Worm (Caenorhabditis elegans) whole organism, L3 larva: Measurements from ENCODE around the gene str-37.
A peak's percentile ranks its signal among the peaks of the same experiment; 100 is the strongest.

Source experiments
- R02D3.7 ChIP-seq: fragments of 150-350 bp; optimal IDR thresholded peaks from 2 replicates; lab custom pipeline; 2014; ENCODE audit warnings: missing biosample characterization, missing genetic modification characterization
- aly-2 ChIP-seq: fragments of 150-350 bp; optimal IDR thresholded peaks from 2 replicates; lab custom pipeline; 2014; ENCODE audit warnings: missing biosample characterization, missing genetic modification characterization
- ama-1 ChIP-seq: fragments of 150-350 bp; optimal IDR thresholded peaks from 2 replicates; lab custom pipeline; 2018
- ceh-16 ChIP-seq: sonication (generic microtip); optimal IDR thresholded peaks from 2 replicates; lab custom pipeline; 2017; ENCODE audit warnings: missing biosample characterization, missing genetic modification characterization
- ceh-28 ChIP-seq: fragments of 150-350 bp; optimal IDR thresholded peaks from 2 replicates; lab custom pipeline; 2014; ENCODE audit warnings: missing biosample characterization, missing genetic modification reagents, missing genetic modification characterization
- ceh-9 ChIP-seq: sonication (generic microtip); optimal IDR thresholded peaks from 2 replicates; lab custom pipeline; 2018; ENCODE audit warnings: missing biosample characterization, missing genetic modification characterization
- daf-12 ChIP-seq: fragments of 150-350 bp; optimal IDR thresholded peaks from 2 replicates; lab custom pipeline; 2014; ENCODE audit warnings: missing biosample characterization, missing genetic modification reagents, missing genetic modification characterization
- egl-27 ChIP-seq: sonication (generic microtip); optimal IDR thresholded peaks from 4 replicates; lab custom pipeline; 2017; ENCODE audit warnings: missing biosample characterization, missing genetic modification reagents, missing genetic modification characterization
- egl-5 ChIP-seq: fragments of 150-350 bp; optimal IDR thresholded peaks from 2 replicates; lab custom pipeline; 2017; ENCODE audit warnings: missing biosample characterization, missing genetic modification reagents, missing genetic modification characterization, inconsistent platforms
- elt-1 ChIP-seq: fragments of 150-350 bp; optimal IDR thresholded peaks from 2 replicates; lab custom pipeline; 2014; ENCODE audit warnings: missing biosample characterization, missing genetic modification characterization
- elt-2 ChIP-seq: sonication (generic microtip); optimal IDR thresholded peaks from 2 replicates; lab custom pipeline; 2016; ENCODE audit warnings: missing genetic modification reagents, mild to moderate bottlenecking, missing genetic modification characterization, missing compliant biosample characterization
- elt-3 ChIP-seq, 3 experiments: fragments of 150-350 bp in 1 of 3; sonication (generic microtip) in 2 of 3; optimal IDR thresholded peaks; 2 replicates in 2 of 3; 4 replicates in 1 of 3; lab custom pipeline; 2014 to 2017; ENCODE audit warnings: missing biosample characterization in 3 of 3, missing genetic modification characterization in 3 of 3
- eor-1 ChIP-seq, 2 experiments: fragments of 150-350 bp; optimal IDR thresholded peaks; 2 replicates each; lab custom pipeline; 2014 to 2018; ENCODE audit warnings: missing biosample characterization in 2 of 2, missing genetic modification characterization in 2 of 2
- fkh-10 ChIP-seq: sonication (generic microtip); optimal IDR thresholded peaks from 2 replicates; lab custom pipeline; 2017; ENCODE audit warnings: missing biosample characterization, missing genetic modification reagents, missing genetic modification characterization
- fkh-2 ChIP-seq: fragments of 150-350 bp; optimal IDR thresholded peaks from 2 replicates; lab custom pipeline; 2014; ENCODE audit warnings: missing biosample characterization, missing genetic modification reagents, missing genetic modification characterization
- fos-1 ChIP-seq: fragments of 150-350 bp; optimal IDR thresholded peaks from 2 replicates; lab custom pipeline; 2014; ENCODE audit warnings: missing biosample characterization, missing genetic modification characterization
- jun-1 ChIP-seq: fragments of 150-350 bp; optimal IDR thresholded peaks from 2 replicates; lab custom pipeline; 2014; ENCODE audit warnings: missing biosample characterization, missing genetic modification reagents, missing genetic modification characterization
- lin-15B ChIP-seq: fragments of 150-350 bp; optimal IDR thresholded peaks from 2 replicates; lab custom pipeline; 2014; ENCODE audit warnings: missing biosample characterization, missing genetic modification characterization
- lin-39 ChIP-seq: fragments of 150-350 bp; optimal IDR thresholded peaks from 2 replicates; lab custom pipeline; 2018; ENCODE audit warnings: missing biosample characterization, missing genetic modification reagents, missing genetic modification characterization
- lsy-12 ChIP-seq: sonication (generic microtip); optimal IDR thresholded peaks from 2 replicates; lab custom pipeline; 2016; ENCODE audit warnings: mild to moderate bottlenecking, missing genetic modification characterization, missing compliant biosample characterization
- mdl-1 ChIP-seq: fragments of 150-350 bp; optimal IDR thresholded peaks from 2 replicates; lab custom pipeline; 2014; ENCODE audit warnings: missing biosample characterization, missing genetic modification characterization
- mml-1 ChIP-seq: fragments of 150-350 bp; sonication (generic microtip); optimal IDR thresholded peaks from 3 replicates; lab custom pipeline; 2014; ENCODE audit warnings: missing biosample characterization, missing genetic modification characterization
- nfya-1 ChIP-seq: sonication (generic microtip); optimal IDR thresholded peaks from 2 replicates; lab custom pipeline; 2017; ENCODE audit warnings: missing genetic modification characterization, mild to moderate bottlenecking, missing compliant biosample characterization, antibody characterized with exemption, moderate library complexity; ENCODE audit not compliant: insufficient read depth
- nhr-11 ChIP-seq: fragments of 150-350 bp; optimal IDR thresholded peaks from 2 replicates; lab custom pipeline; 2014; ENCODE audit warnings: missing biosample characterization, missing genetic modification characterization
- nhr-12 ChIP-seq: fragments of 150-350 bp; optimal IDR thresholded peaks from 2 replicates; lab custom pipeline; 2014; ENCODE audit warnings: missing biosample characterization, missing genetic modification characterization
- nhr-23 ChIP-seq: fragments of 150-350 bp; optimal IDR thresholded peaks from 2 replicates; lab custom pipeline; 2014; ENCODE audit warnings: missing biosample characterization, missing genetic modification reagents, missing genetic modification characterization
- nhr-237 ChIP-seq: fragments of 150-350 bp; optimal IDR thresholded peaks from 2 replicates; lab custom pipeline; 2014; ENCODE audit warnings: missing biosample characterization, missing genetic modification characterization
- nhr-25 ChIP-seq: sonication (generic microtip); optimal IDR thresholded peaks from 2 replicates; lab custom pipeline; 2017; ENCODE audit warnings: missing biosample characterization, missing genetic modification characterization
- nhr-43 ChIP-seq: sonication (generic microtip); optimal IDR thresholded peaks from 2 replicates; lab custom pipeline; 2016; ENCODE audit warnings: mild to moderate bottlenecking, missing genetic modification characterization, missing compliant biosample characterization; ENCODE audit not compliant: poor library complexity, severe bottlenecking
- nhr-67 ChIP-seq: fragments of 150-350 bp; optimal IDR thresholded peaks from 2 replicates; lab custom pipeline; 2014; ENCODE audit warnings: missing biosample characterization, missing genetic modification characterization
- nhr-76 ChIP-seq: fragments of 150-350 bp; sonication (generic microtip); optimal IDR thresholded peaks from 5 replicates; lab custom pipeline; 2014; ENCODE audit warnings: missing biosample characterization, missing genetic modification characterization
- nhr-77 ChIP-seq: fragments of 150-350 bp; optimal IDR thresholded peaks from 2 replicates; lab custom pipeline; 2014; ENCODE audit warnings: missing biosample characterization, missing genetic modification characterization
- pha-4 ChIP-seq: fragments of 150-350 bp; optimal IDR thresholded peaks from 2 replicates; lab custom pipeline; 2014; ENCODE audit warnings: missing biosample characterization, missing genetic modification reagents, missing genetic modification characterization
- pqm-1 ChIP-seq: fragments of 150-350 bp; optimal IDR thresholded peaks from 2 replicates; lab custom pipeline; 2017; ENCODE audit warnings: missing biosample characterization, missing genetic modification characterization, inconsistent platforms
- snpc-4 ChIP-seq: fragments of 150-350 bp; optimal IDR thresholded peaks from 2 replicates; lab custom pipeline; 2014; ENCODE audit warnings: missing biosample characterization, missing genetic modification characterization
- unc-39 ChIP-seq: sonication (generic microtip); optimal IDR thresholded peaks from 4 replicates; lab custom pipeline; 2017; ENCODE audit warnings: missing biosample characterization, missing genetic modification characterization
- unc-62 ChIP-seq: fragments of 150-350 bp; sonication (generic microtip); optimal IDR thresholded peaks from 4 replicates; lab custom pipeline; 2014; ENCODE audit warnings: missing biosample characterization, missing genetic modification reagents, missing genetic modification characterization
- zag-1 ChIP-seq: fragments of 150-350 bp; optimal IDR thresholded peaks from 2 replicates; lab custom pipeline; 2014; ENCODE audit warnings: missing biosample characterization, missing genetic modification characterization
- ztf-11 ChIP-seq: fragments of 150-350 bp; optimal IDR thresholded peaks from 2 replicates; lab custom pipeline; 2014; ENCODE audit warnings: missing biosample characterization, missing genetic modification characterization

str-37 gene

DNA sequence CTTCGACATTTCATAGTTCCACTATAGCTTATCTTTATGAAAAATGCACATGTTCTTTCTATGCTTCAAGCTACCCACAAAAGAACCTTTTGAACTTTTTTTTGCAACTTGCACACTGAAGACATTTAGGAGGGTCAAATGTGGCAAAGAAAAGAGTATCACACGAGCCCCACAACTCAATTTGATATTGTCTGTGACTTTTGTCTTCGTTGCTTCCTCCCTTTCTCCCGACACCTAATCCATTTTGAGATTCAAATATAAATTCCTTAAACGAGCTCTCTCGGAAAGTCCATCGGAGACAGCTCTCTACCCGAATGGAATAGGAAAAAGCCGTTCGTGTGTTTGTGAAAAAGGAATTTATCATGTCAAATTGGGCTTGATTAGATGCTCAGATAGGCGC lies 22.7 kb downstream of the str-37 start:
- TF ChIP-seq unc-39 (tag; lab: Kevin White, UChicago) (no peak), fkh-10 (GFP tag; lab: Kevin White, UChicago) (peak; percentile 80)

DNA sequence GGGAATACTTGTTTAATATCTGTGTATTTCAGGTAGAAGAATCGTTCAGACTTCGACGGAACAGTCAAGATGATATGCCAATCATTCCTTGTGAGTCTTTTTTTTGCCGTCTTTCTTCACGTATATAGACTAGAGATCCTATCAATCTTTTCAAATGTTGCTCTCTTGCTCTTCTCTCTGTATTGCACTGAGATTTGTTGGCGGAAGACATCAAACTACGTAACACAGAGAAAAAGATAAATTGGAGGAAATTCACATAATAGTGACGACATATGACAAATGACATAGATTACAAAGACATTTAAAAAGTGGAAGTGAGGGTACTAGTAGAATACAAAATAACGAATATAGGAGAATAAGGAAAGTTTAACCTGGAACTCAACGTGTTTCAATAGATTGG lies 24.2 kb downstream of the str-37 start:
- TF ChIP-seq elt-1 (tag; lab: Kevin White, UChicago), result peak; percentile 77
- peak; percentile 87 for TF ChIP-seq unc-62
- TF ChIP-seq nhr-43, result no peak
- TF ChIP-seq ceh-28 (tag; lab: Kevin White, UChicago), result no peak
- peak; percentile 28 for TF ChIP-seq nfya-1 (tag; lab: Kevin White, UChicago)
- no peak for TF ChIP-seq fkh-2
- no peak for TF ChIP-seq snpc-4 (tag; lab: Kevin White, UChicago)
- TF ChIP-seq elt-2, result no peak
- TF ChIP-seq lin-39, result peak; percentile 45
- TF ChIP-seq nhr-76 (tag; lab: Kevin White, UChicago), result no peak
- TF ChIP-seq, all 47 proteins: peak for 4

DNA sequence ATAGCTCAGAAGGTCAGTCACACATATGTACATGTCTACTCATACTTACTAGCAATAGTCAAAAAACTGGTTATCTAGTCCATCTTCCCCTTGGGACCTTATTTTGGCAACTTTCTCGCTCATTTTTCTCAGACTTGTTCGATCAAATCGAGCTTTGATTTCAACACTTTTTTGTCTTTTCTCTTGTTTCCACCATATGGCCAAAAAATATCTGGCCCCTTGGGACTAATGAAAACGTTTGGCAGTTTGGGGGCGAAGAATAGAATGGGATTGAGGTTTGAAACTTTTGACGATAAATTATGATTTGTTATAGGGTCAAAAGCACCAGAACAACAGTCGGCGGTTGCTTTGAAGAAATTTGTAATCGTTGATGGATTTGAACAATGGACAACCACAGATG lies 24.9 kb downstream of the str-37 start:
- no peak for TF ChIP-seq fos-1 (tag; lab: Kevin White, UChicago)
- no peak for TF ChIP-seq fkh-10 (GFP tag; lab: Kevin White, UChicago)
- TF ChIP-seq nfya-1 (tag; lab: Kevin White, UChicago), result no peak
- TF ChIP-seq elt-1 (tag; lab: Kevin White, UChicago), result peak; percentile 24
- no peak for TF ChIP-seq ztf-11 (tag; lab: Kevin White, UChicago)

DNA sequence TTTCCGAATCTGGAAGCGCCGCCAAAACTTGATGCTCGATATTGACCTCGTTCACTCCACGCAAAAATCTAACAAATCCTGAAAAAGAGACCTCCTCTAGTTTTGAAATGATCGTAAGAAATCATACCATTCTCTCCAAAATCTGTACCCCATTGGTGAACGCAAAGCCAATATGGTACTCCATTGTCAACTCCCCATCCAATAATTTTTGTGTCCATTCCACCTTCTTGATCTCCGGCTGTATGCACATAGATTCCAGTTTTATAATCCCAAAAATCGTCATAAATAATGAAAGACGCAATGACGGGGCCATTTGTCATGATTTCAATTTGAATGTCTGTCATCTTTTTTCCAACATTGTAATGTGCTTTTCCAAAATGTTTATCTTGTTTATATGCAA lies 28.6 kb downstream of the str-37 start:
- TF ChIP-seq eor-1 (tag; optimal IDR thresholded peaks at IDR 0.05; lab: Kevin White, UChicago), result no peak
- TF ChIP-seq ceh-28 (tag; lab: Kevin White, UChicago), result no peak
- TF ChIP-seq nhr-76 (tag; lab: Kevin White, UChicago), result no peak
- TF ChIP-seq mdl-1, result no peak
- no peak for TF ChIP-seq nhr-67 (tag; lab: Kevin White, UChicago)
- no peak for TF ChIP-seq jun-1 (tag; lab: Kevin White, UChicago)
- TF ChIP-seq egl-5 (tag; lab: Kevin White, UChicago), result no peak
- TF ChIP-seq lin-15B (tag; lab: Kevin White, UChicago), result no peak
- no peak for TF ChIP-seq nhr-77 (tag; lab: Kevin White, UChicago)
- TF ChIP-seq pha-4, result no peak
- no peak for TF ChIP-seq fkh-10 (GFP tag; lab: Kevin White, UChicago)
- TF ChIP-seq unc-62, result no peak
- TF ChIP-seq fkh-2, result no peak
- no peak for TF ChIP-seq nhr-43
- TF ChIP-seq nhr-12 (tag; lab: Kevin White, UChicago), result no peak
- no peak for TF ChIP-seq nhr-23
- TF ChIP-seq elt-3 (tag; optimal IDR thresholded peaks at IDR 0.05; lab: Kevin White, UChicago), result no peak
- no peak for TF ChIP-seq mml-1 (tag; lab: Kevin White, UChicago)
- no peak for TF ChIP-seq R02D3.7 (tag; lab: Kevin White, UChicago)
- no peak for TF ChIP-seq ceh-16 (tag; lab: Kevin White, UChicago)
- TF ChIP-seq, all 47 proteins: peak for 0

DNA sequence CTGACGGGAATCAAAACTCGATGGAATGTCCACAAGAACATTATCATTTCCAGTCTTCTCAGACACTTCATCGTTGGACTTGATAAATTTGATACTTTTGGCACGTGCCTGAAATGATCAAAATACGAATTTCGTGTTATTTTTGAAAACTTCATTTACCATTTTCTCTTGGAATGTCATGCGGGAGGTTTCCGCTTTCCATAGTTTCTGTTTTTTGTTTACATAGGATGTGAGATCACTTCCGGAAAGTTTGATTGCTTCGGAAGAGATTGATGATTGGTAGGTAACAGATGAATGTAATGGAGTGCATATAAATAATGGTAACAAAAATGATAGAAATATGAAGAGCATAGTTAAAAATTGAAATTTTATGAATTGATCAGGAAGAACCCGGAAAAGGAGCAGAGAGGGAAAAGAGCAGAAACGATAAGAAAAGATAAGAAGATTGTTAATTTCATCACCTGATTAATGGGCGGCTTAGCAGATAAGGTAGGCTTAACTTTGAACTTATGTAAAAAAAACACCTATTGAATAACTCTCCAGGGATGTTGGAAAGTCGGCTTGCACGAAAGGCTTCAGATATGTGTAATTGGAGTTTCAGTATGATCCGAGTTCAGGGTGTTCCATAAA lies 30.2 kb downstream of the str-37 start, which contains the start of gene F32H5.1:
TSS of gene F32H5.1 (minus strand) at position 386 of the 630 bp plus-strand sequence.
- TF ChIP-seq pqm-1 (tag; lab: Kevin White, UChicago), result peak; percentile 73
- peak; percentile 93 for TF ChIP-seq elt-2
- TF ChIP-seq nhr-11 (tag; lab: Kevin White, UChicago), result no peak
- no peak for TF ChIP-seq nhr-67 (tag; lab: Kevin White, UChicago)

DNA sequence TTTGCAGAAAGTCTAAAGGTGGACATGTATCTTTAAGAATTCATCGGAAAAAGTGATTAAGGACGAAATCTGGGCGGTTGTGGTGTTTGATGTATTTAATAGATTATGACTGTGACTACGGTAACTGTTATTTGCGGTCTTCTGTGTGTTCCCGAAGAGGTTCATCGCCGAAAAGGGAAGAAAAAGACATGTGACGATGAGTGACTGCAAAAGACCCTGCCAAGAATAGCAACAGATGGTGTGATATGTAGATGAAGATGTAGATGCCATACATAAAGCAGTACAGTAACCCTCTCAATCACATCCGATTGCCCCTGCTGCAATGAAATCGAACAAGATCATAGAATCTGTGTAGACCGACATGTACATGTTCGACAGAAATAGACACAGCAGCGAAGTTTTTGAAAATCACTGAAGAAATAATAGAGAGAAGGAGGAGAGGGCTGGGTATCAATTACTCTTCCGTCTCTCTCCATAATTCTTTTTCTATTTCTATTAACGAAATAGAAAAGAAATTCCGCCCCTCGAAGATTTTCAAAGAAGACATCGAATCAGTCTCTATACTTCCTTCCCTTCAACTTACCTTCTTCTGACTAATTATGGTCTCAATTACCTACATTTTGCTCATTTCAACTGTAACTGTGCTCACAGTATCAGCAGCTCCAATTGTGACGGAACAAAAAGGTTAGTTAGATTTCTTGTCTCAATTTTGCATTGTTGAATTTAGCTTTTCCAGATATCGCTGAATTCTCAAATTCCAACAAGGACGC lies 31.4 kb downstream of the str-37 start, which contains the start of gene F32H5.3:
TSS of gene F32H5.3 (plus strand) at position 513 of the 770 bp plus-strand sequence.
- TF ChIP-seq mml-1 (tag; lab: Kevin White, UChicago) (no peak), egl-27 (tag; lab: Kevin White, UChicago) (no peak), elt-2 (no peak), pha-4 (no peak), ceh-28 (tag; lab: Kevin White, UChicago) (no peak), egl-5 (tag; lab: Kevin White, UChicago) (no peak), lin-39 (no peak), ceh-9 (tag; lab: Kevin White, UChicago) (no peak), elt-3 (tag; optimal IDR thresholded peaks at IDR 0.05; lab: Kevin White, UChicago) (no peak), nhr-25 (tag; lab: Kevin White, UChicago) (peak; percentile 24), elt-1 (tag; lab: Kevin White, UChicago) (peak; percentile 81), lsy-12 (tag; lab: Kevin White, UChicago) (no peak), nhr-67 (tag; lab: Kevin White, UChicago) (no peak), daf-12 (no peak), nhr-23 (peak; percentile 35), zag-1 (tag; lab: Kevin White, UChicago) (no peak), ama-1 (lab: Kevin White, UChicago) (no peak), nhr-11 (tag; lab: Kevin White, UChicago) (no peak), nhr-43 (peak; percentile 8), snpc-4 (tag; lab: Kevin White, UChicago) (no peak), aly-2 (tag; lab: Kevin White, UChicago) (no peak), lin-15B (tag; lab: Kevin White, UChicago) (no peak), nhr-237 (tag; lab: Kevin White, UChicago) (no peak)
